Worm (Caenorhabditis elegans): ENCODE data around the gene del-8.
A peak's percentile ranks its signal among the peaks of the same experiment; 100 is the strongest.

del-8 gene

DNA sequence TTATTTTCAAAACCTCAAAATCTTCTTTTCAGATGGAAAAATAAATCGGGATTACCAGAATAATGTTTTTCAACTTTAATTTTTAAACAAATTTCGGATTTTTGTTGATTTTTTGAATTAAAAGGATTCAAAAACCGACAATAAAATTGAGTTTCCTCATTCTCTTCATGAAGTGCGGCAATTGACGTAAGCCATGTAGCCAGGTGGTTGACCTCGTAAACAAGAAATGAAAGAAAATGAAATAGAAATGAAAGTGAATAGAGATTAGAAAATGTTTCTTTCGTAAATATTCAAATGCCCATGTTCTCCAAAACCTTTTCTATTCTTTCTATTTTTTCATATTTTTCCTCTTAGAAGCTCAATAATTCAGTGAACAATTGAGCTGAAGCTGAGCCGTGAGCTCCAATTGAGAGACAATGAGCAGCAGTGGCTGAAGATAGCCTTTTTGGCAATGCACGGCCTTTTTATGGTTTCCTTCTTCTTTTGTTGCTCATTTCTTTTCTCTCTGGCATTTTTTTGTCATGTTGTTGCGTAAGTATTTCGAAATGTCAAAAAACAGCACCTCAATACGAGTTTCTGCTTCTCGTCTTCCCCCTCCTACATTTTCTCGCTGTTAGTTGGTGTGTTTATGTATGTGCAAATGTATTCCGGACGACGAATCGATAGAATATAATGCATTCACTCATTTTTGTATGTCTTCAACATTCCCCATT lies 39.4 kb upstream of the del-8 start (continued):
- TF ChIP-seq ama-1 (optimal IDR thresholded peaks at IDR 0.05) (no peak), lim-7 (GFP tag; IDR thresholded peaks at IDR 0.05) (no peak), lin-38 (GFP tag; IDR thresholded peaks at IDR 0.05) (no peak), Y5F2A.4 (GFP tag; optimal IDR thresholded peaks at IDR 0.05) (no peak), mes-2 (tag; optimal IDR thresholded peaks at IDR 0.05; ENCODE audit: poor library complexity, severe bottlenecking) (peak; percentile 6)

DNA sequence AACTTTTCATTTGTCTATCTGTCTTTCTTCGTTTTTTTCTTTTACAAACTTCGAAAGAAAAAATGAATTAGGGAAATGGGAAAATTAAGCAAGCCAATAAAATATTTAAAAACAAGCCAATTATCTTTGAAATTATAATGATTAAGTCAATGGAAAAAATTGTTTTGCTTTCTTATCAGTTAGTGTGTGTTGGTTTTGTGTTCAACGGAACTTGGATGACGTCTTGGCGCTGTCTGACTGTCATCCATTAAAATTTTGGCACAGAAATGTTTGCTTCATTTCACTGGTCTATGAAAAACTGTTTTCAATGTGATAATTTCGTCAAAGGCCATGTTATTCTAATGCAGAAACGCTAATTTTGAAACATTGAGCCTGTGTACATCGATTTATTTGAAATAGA lies 38.7 kb upstream of the del-8 start:
- peak; percentile 25 for TF ChIP-seq nhr-77 (tag; optimal IDR thresholded peaks at IDR 0.05)
- no peak for TF ChIP-seq pha-4 (GFP tag; IDR thresholded peaks at IDR 0.05)
- no peak for TF ChIP-seq pha-4 (tag; optimal IDR thresholded peaks at IDR 0.05)
- no peak for TF ChIP-seq mes-2 (tag; optimal IDR thresholded peaks at IDR 0.05; ENCODE audit: poor library complexity, severe bottlenecking)
- TF ChIP-seq madf-9 (GFP tag; conservative IDR thresholded peaks at IDR 0.05) = no peak
- no peak for TF ChIP-seq F26F4.8 (GFP tag; conservative IDR thresholded peaks at IDR 0.05)
- TF ChIP-seq tra-1 (GFP tag; IDR thresholded peaks at IDR 0.05) = no peak
- TF ChIP-seq nhr-237 (tag; optimal IDR thresholded peaks at IDR 0.05) = no peak
- TF ChIP-seq dmd-8 (GFP tag; IDR thresholded peaks at IDR 0.05) = no peak
- no peak for TF ChIP-seq nhr-111 (GFP tag; optimal IDR thresholded peaks at IDR 0.05)
- no peak for TF ChIP-seq ceh-44 (GFP tag; IDR thresholded peaks at IDR 0.05)
- TF ChIP-seq hmg-1.1 (GFP tag; IDR thresholded peaks at IDR 0.05) = no peak
- TF ChIP-seq dve-1 (tag; optimal IDR thresholded peaks at IDR 0.05; ENCODE audit: insufficient read depth) = peak; percentile 65
- TF ChIP-seq ZK337.2 (GFP tag; IDR thresholded peaks at IDR 0.05) = no peak
- no peak for TF ChIP-seq spr-1 (tag; optimal IDR thresholded peaks at IDR 0.05)
- TF ChIP-seq aha-1 (tag) = no peak
- peak; percentile 52 for TF ChIP-seq dmd-6 (GFP tag; IDR thresholded peaks at IDR 0.05)
- TF ChIP-seq pqm-1 (tag; optimal IDR thresholded peaks at IDR 0.05) = peak; percentile 51
- TF ChIP-seq php-3 (GFP tag; IDR thresholded peaks at IDR 0.05) = 0 out of 2 replicates have a peak, but pooled peaks have one; percentile 44
- no peak for TF ChIP-seq ceh-20 (GFP tag; IDR thresholded peaks at IDR 0.05)
- TF ChIP-seq mdt-29 (GFP tag; IDR thresholded peaks at IDR 0.05) = no peak
- TF ChIP-seq duxl-1 (tag; optimal IDR thresholded peaks at IDR 0.05; ENCODE audit: poor library complexity) = no peak
- TF ChIP-seq ceh-62 (tag; optimal IDR thresholded peaks at IDR 0.05) = no peak
- no peak for TF ChIP-seq cey-2 (tag; optimal IDR thresholded peaks at IDR 0.05; ENCODE audit: borderline replicate concordance, insufficient read depth)
- no peak for TF ChIP-seq vab-7 (GFP tag; IDR thresholded peaks at IDR 0.05)
- no peak for TF ChIP-seq daf-16 (GFP tag; optimal IDR thresholded peaks at IDR 0.05)
- TF ChIP-seq daf-16 (tag; optimal IDR thresholded peaks at IDR 0.05) = peak; percentile 90
- no peak for TF ChIP-seq aly-2 (tag; optimal IDR thresholded peaks at IDR 0.05)
- TF ChIP-seq lin-38 (GFP tag; IDR thresholded peaks at IDR 0.05) = no peak
- TF ChIP-seq ama-1 (optimal IDR thresholded peaks at IDR 0.05) = no peak
- TF ChIP-seq skn-1 (tag; optimal IDR thresholded peaks at IDR 0.05) = no peak
- peak; percentile 50 for TF ChIP-seq nhr-28 (tag; optimal IDR thresholded peaks at IDR 0.05)

DNA sequence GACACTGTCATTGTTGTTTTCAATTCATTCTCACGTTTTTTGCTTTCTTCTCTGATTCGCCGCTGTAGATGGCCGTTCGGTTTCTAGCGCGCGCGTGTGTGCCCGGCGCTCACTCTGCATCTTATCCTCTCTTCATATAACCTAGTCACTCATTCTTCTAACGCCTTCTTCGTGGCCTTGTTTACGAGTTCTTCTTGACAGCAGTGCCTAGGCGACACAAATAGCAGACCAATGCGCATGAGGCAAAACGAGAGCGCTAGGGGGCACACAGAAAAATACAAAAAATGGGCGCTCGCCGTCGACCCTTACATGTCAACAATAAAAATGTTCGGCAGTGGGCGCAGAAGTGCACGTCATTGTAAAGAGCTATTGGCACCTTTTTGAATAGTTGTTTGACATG lies 38.1 kb upstream of the del-8 start:
- TF ChIP-seq aha-1 (tag) (peak; percentile 92), unc-62 (GFP tag; optimal IDR thresholded peaks at IDR 0.05 in 1 of 2) (peak in 1 of 2 experiments; percentile 25), unc-62 (tag; optimal IDR thresholded peaks at IDR 0.05) (no peak), T26A8.4 (GFP tag; IDR thresholded peaks at IDR 0.05) (no peak), pha-4 (GFP tag; IDR thresholded peaks at IDR 0.05) (peak; percentile 36; the same call in 1 of the 2 replicates), pha-4 (tag; optimal IDR thresholded peaks at IDR 0.05) (no peak), ceh-44 (GFP tag; IDR thresholded peaks at IDR 0.05) (no peak), mxl-2 (GFP tag; conservative IDR thresholded peaks at IDR 0.05) (0 out of 2 replicates have a peak, but pooled peaks have one; percentile 19), rbr-2 (tag; optimal IDR thresholded peaks at IDR 0.05) (peak; percentile 83), lsy-2 (tag; optimal IDR thresholded peaks at IDR 0.05) (peak in 1 of 2 experiments; percentile 50), ama-1 (optimal IDR thresholded peaks at IDR 0.05) (no peak), fkh-10 (GFP tag; optimal IDR thresholded peaks at IDR 0.05) (peak; percentile 26), php-3 (GFP tag; IDR thresholded peaks at IDR 0.05) (0 out of 2 replicates have a peak, but pooled peaks have one; percentile 49), mes-2 (tag; optimal IDR thresholded peaks at IDR 0.05; ENCODE audit: poor library complexity, severe bottlenecking) (peak; percentile 36), arid-1 (GFP tag; conservative IDR thresholded peaks at IDR 0.05) (no peak), daf-16 (GFP tag; optimal IDR thresholded peaks at IDR 0.05) (peak in 1 of 2 experiments; percentile 2), daf-16 (tag; optimal IDR thresholded peaks at IDR 0.05) (peak; percentile 92), set-16 (GFP tag; IDR thresholded peaks at IDR 0.05) (peak; percentile 38; the same call in 1 of the 2 replicates), ceh-28 (tag; optimal IDR thresholded peaks at IDR 0.05) (no peak), mep-1 (tag; optimal IDR thresholded peaks at IDR 0.05) (peak; percentile 79), egl-43 (GFP tag; IDR thresholded peaks at IDR 0.05) (peak; percentile 77), dmd-8 (GFP tag; IDR thresholded peaks at IDR 0.05) (no peak), F37D6.2 (tag; optimal IDR thresholded peaks at IDR 0.05) (peak; percentile 3)

Measured in whole organism, L4 larva.